Fruit fly (Drosophila melanogaster) whole organism, embryonic: ENCODE data around the gene CG34409.
A peak's percentile ranks its signal among the peaks of the same experiment; 100 is the strongest.

ENCODE experiments used
- ATbp ChIP-seq: fragments of 200-800 bp; sonication (Bioruptor generic); optimal IDR thresholded peaks from 2 replicates; lab custom pipeline; 2017; ENCODE audit warnings: missing biosample characterization, mild to moderate bottlenecking, missing genetic modification characterization, missing genetic modification reagents
- Asciz ChIP-seq: fragments of 200-800 bp; sonication (Bioruptor generic); optimal IDR thresholded peaks from 2 replicates; lab custom pipeline; 2017; ENCODE audit warnings: missing biosample characterization, mild to moderate bottlenecking, missing genetic modification characterization, missing genetic modification reagents
- Awh ChIP-seq: fragments of 200-800 bp; sonication (Bioruptor generic); IDR thresholded peaks from 2 replicates; pipeline ENCODE4, ENCODE4 v1.3.6; 2022; ENCODE audit warnings: missing biosample characterization, missing genetic modification characterization
- Bgb ChIP-seq: fragments of 200-800 bp; sonication (Bioruptor generic); IDR thresholded peaks from 2 replicates; pipeline ENCODE4 v1.3.6; 2022; ENCODE audit warnings: missing biosample characterization, missing genetic modification characterization; ENCODE audit not compliant: partially characterized antibody
- CG10147 ChIP-seq: fragments of 200-800 bp; sonication (Bioruptor generic); optimal IDR thresholded peaks from 2 replicates; lab custom pipeline; 2019; ENCODE audit warnings: missing biosample characterization, mild to moderate bottlenecking, missing genetic modification characterization, moderate library complexity
- CG10267 ChIP-seq: fragments of 200-800 bp; sonication (Bioruptor generic); optimal IDR thresholded peaks from 2 replicates; lab custom pipeline; 2018; ENCODE audit warnings: missing biosample characterization, mild to moderate bottlenecking, missing genetic modification characterization, moderate library complexity
- CG12299 ChIP-seq: fragments of 200-800 bp; sonication (Bioruptor generic); optimal IDR thresholded peaks from 2 replicates; lab custom pipeline; 2018; ENCODE audit warnings: missing biosample characterization, mild to moderate bottlenecking, missing genetic modification characterization
- CG12744 ChIP-seq: fragments of 200-800 bp; sonication (Bioruptor generic); optimal IDR thresholded peaks from 2 replicates; lab custom pipeline; 2016; ENCODE audit warnings: missing biosample characterization, missing genetic modification characterization
- CG12769 ChIP-seq: fragments of 200-800 bp; sonication (Bioruptor generic); optimal IDR thresholded peaks from 2 replicates; lab custom pipeline; 2019; ENCODE audit warnings: missing biosample characterization, mild to moderate bottlenecking, missing genetic modification characterization, moderate library complexity
- CG14441 ChIP-seq: fragments of 200-800 bp; sonication (Bioruptor generic); IDR thresholded peaks from 2 replicates; pipeline ENCODE4 v1.3.6; 2022; ENCODE audit warnings: missing biosample characterization, missing genetic modification characterization
- CG15269 ChIP-seq: fragments of 200-800 bp; sonication (Bioruptor generic); optimal IDR thresholded peaks from 2 replicates; lab custom pipeline; 2018; ENCODE audit warnings: missing biosample characterization, mild to moderate bottlenecking, missing genetic modification characterization, moderate library complexity
- CG17829 ChIP-seq: fragments of 200-800 bp; optimal IDR thresholded peaks from 2 replicates; lab custom pipeline; 2019; ENCODE audit warnings: missing biosample characterization, mild to moderate bottlenecking, missing genetic modification characterization, moderate library complexity
- CG18764 ChIP-seq: fragments of 200-800 bp; sonication (Bioruptor generic); optimal IDR thresholded peaks from 3 replicates; lab custom pipeline; 2016; ENCODE audit warnings: missing biosample characterization, missing genetic modification characterization
- CG2116 ChIP-seq: fragments of 200-800 bp; sonication (Bioruptor generic); optimal IDR thresholded peaks from 3 replicates; lab custom pipeline; 2018; ENCODE audit warnings: missing biosample characterization, mild to moderate bottlenecking, missing genetic modification characterization
- CG2678 ChIP-seq: fragments of 200-800 bp; sonication (Bioruptor generic); optimal IDR thresholded peaks from 3 replicates; lab custom pipeline; 2019; ENCODE audit warnings: missing biosample characterization, mild to moderate bottlenecking, missing genetic modification characterization, moderate library complexity
- CG31441 ChIP-seq: fragments of 200-800 bp; sonication (Bioruptor generic); IDR thresholded peaks from 2 replicates; pipeline ENCODE4 v1.3.6; 2022; ENCODE audit warnings: missing biosample characterization, missing genetic modification characterization
- CG34376 ChIP-seq: fragments of 200-800 bp; sonication (Bioruptor generic); optimal IDR thresholded peaks from 2 replicates; lab custom pipeline; 2018; ENCODE audit warnings: missing biosample characterization, mild to moderate bottlenecking, missing genetic modification characterization
- CG3995 ChIP-seq: fragments of 200-800 bp; sonication (Bioruptor generic); optimal IDR thresholded peaks from 3 replicates; lab custom pipeline; 2016; ENCODE audit warnings: missing biosample characterization, missing genetic modification characterization
- CG5953 ChIP-seq: fragments of 200-800 bp; sonication (Bioruptor generic); IDR thresholded peaks from 2 replicates; pipeline ENCODE4 v1.3.6; 2022; ENCODE audit warnings: missing biosample characterization, missing genetic modification characterization
- CG7556 ChIP-seq: fragments of 200-800 bp; sonication (Bioruptor generic); optimal IDR thresholded peaks from 2 replicates; lab custom pipeline; 2017; ENCODE audit warnings: missing biosample characterization, mild to moderate bottlenecking, missing genetic modification characterization
- CG9437 ChIP-seq: fragments of 200-800 bp; sonication (Bioruptor generic); optimal IDR thresholded peaks from 2 replicates; lab custom pipeline; 2018; ENCODE audit warnings: missing biosample characterization, mild to moderate bottlenecking, missing genetic modification characterization
- CkIIα-i1 ChIP-seq: fragments of 200-800 bp; sonication (Bioruptor generic); IDR thresholded peaks from 2 replicates; pipeline ENCODE4 v1.3.6; 2022; ENCODE audit warnings: missing biosample characterization, missing genetic modification characterization
- Dad ChIP-seq: fragments of 200-800 bp; sonication (Bioruptor generic); optimal IDR thresholded peaks from 3 replicates; lab custom pipeline; 2016; ENCODE audit warnings: missing biosample characterization, missing genetic modification characterization
- Dref ChIP-seq: fragments of 200-800 bp; sonication (Bioruptor generic); IDR thresholded peaks from 2 replicates; pipeline ENCODE4 v1.3.6; 2022; ENCODE audit warnings: missing biosample characterization, missing genetic modification characterization
- Ets97D ChIP-seq: fragments of 200-800 bp; sonication (Bioruptor generic); optimal IDR thresholded peaks from 3 replicates; lab custom pipeline; 2016; ENCODE audit warnings: missing biosample characterization, missing genetic modification characterization
- HLH3B ChIP-seq: fragments of 200-800 bp; sonication (Bioruptor generic); IDR thresholded peaks from 2 replicates; pipeline ENCODE4 v1.3.6; 2022; ENCODE audit warnings: missing biosample characterization, missing genetic modification characterization
- HmgZ ChIP-seq: fragments of 200-800 bp; sonication (Bioruptor generic); optimal IDR thresholded peaks from 2 replicates; lab custom pipeline; 2018; ENCODE audit warnings: missing biosample characterization, mild to moderate bottlenecking, missing genetic modification characterization
- MBD-R2 ChIP-seq: fragments of 200-800 bp; sonication (Bioruptor generic); IDR thresholded peaks from 2 replicates; pipeline ENCODE4 v1.3.6; 2022; ENCODE audit warnings: missing biosample characterization, missing genetic modification characterization
- Max ChIP-seq: fragments of 200-800 bp; sonication (Bioruptor generic); optimal IDR thresholded peaks from 2 replicates; lab custom pipeline; 2016; ENCODE audit warnings: missing biosample characterization, mild to moderate bottlenecking, missing genetic modification characterization
- Meics ChIP-seq: fragments of 200-800 bp; sonication (Bioruptor generic); optimal IDR thresholded peaks from 2 replicates; lab custom pipeline; 2017; ENCODE audit warnings: missing biosample characterization, mild to moderate bottlenecking, missing genetic modification characterization
- NfI ChIP-seq: fragments of 200-800 bp; sonication (Bioruptor generic); optimal IDR thresholded peaks from 3 replicates; lab custom pipeline; 2018; ENCODE audit warnings: missing biosample characterization, mild to moderate bottlenecking, missing genetic modification characterization, moderate library complexity
- Ptx1 ChIP-seq: fragments of 200-800 bp; sonication (Bioruptor generic); IDR thresholded peaks from 2 replicates; pipeline ENCODE4 v1.3.6; 2022; ENCODE audit warnings: missing biosample characterization, missing genetic modification characterization
- Taf1 ChIP-seq: fragments of 200-800 bp; sonication (Bioruptor generic); IDR thresholded peaks from 2 replicates; pipeline ENCODE4 v1.3.6; 2022; ENCODE audit warnings: missing biosample characterization, missing genetic modification characterization
- Xbp1 ChIP-seq: fragments of 200-800 bp; sonication (Bioruptor generic); optimal IDR thresholded peaks from 3 replicates; lab custom pipeline; 2016; ENCODE audit warnings: missing biosample characterization, mild to moderate bottlenecking, missing genetic modification characterization
- ap ChIP-seq: fragments of 200-800 bp; sonication (Bioruptor generic); IDR thresholded peaks from 2 replicates; pipeline ENCODE4 v1.3.6; 2022; ENCODE audit warnings: missing biosample characterization, missing genetic modification characterization
- bab2 ChIP-seq: fragments of 200-800 bp; sonication (Bioruptor generic); optimal IDR thresholded peaks from 2 replicates; lab custom pipeline; 2016; ENCODE audit warnings: missing biosample characterization, missing genetic modification characterization
- bigmax ChIP-seq: fragments of 200-800 bp; sonication (Bioruptor generic); optimal IDR thresholded peaks from 2 replicates; lab custom pipeline; 2018; ENCODE audit warnings: missing biosample characterization, mild to moderate bottlenecking, missing genetic modification characterization
- bowl ChIP-seq: fragments of 200-800 bp; sonication (Bioruptor generic); IDR thresholded peaks from 2 replicates; pipeline ENCODE4 v1.3.6; 2022; ENCODE audit warnings: missing biosample characterization, missing genetic modification characterization
- croc ChIP-seq: fragments of 200-800 bp; sonication (Bioruptor generic); conservative IDR thresholded peaks from 3 replicates; pipeline ENCODE4 v1.3.6; 2022; ENCODE audit warnings: missing biosample characterization, missing genetic modification characterization
- dati ChIP-seq: fragments of 200-800 bp; sonication (Bioruptor generic); IDR thresholded peaks from 2 replicates; pipeline ENCODE4 v1.3.6; 2022; ENCODE audit warnings: missing biosample characterization, missing genetic modification characterization
- dmrt11E ChIP-seq: fragments of 200-800 bp; sonication (Bioruptor generic); optimal IDR thresholded peaks from 3 replicates; lab custom pipeline; 2018; ENCODE audit warnings: missing biosample characterization, mild to moderate bottlenecking, missing genetic modification characterization, moderate library complexity
- dmrt99B ChIP-seq: fragments of 200-800 bp; sonication (Bioruptor generic); optimal IDR thresholded peaks from 2 replicates; lab custom pipeline; 2018; ENCODE audit warnings: missing biosample characterization, mild to moderate bottlenecking, missing genetic modification characterization, moderate library complexity
- dpn ChIP-seq, 2 experiments: fragments of 200-800 bp; sonication (Bioruptor generic); optimal IDR thresholded peaks; 3 replicates each; lab custom pipeline; 2016; ENCODE audit warnings: missing biosample characterization in 2 of 2, missing genetic modification characterization in 2 of 2
- dysf ChIP-seq: fragments of 200-800 bp; sonication (Bioruptor generic); IDR thresholded peaks from 3 replicates; pipeline ENCODE4 v1.3.6; 2022; ENCODE audit warnings: missing biosample characterization, missing genetic modification characterization
- emc ChIP-seq: fragments of 200-800 bp; sonication (Bioruptor generic); optimal IDR thresholded peaks from 2 replicates; lab custom pipeline; 2016; ENCODE audit warnings: missing biosample characterization, missing genetic modification characterization
- kay ChIP-seq: fragments of 200-800 bp; sonication (Bioruptor generic); optimal IDR thresholded peaks from 2 replicates; lab custom pipeline; 2016; ENCODE audit warnings: missing biosample characterization, missing genetic modification characterization
- pnt ChIP-seq: fragments of 200-800 bp; sonication (Bioruptor generic); optimal IDR thresholded peaks from 3 replicates; lab custom pipeline; 2016; ENCODE audit warnings: missing biosample characterization, missing genetic modification characterization
- repo ChIP-seq: fragments of 200-800 bp; sonication (Bioruptor generic); optimal IDR thresholded peaks from 2 replicates; lab custom pipeline; 2016; ENCODE audit warnings: missing biosample characterization, missing genetic modification characterization
- tx ChIP-seq: fragments of 200-800 bp; sonication (Bioruptor generic); optimal IDR thresholded peaks from 2 replicates; lab custom pipeline; 2016; ENCODE audit warnings: missing biosample characterization, missing genetic modification characterization
- zen2 ChIP-seq: fragments of 200-800 bp; sonication (Bioruptor generic); IDR thresholded peaks from 3 replicates; pipeline ENCODE4 v1.3.6; 2022; ENCODE audit warnings: missing biosample characterization, missing genetic modification characterization; ENCODE audit not compliant: partially characterized antibody

CG34409 gene

dm6 chr3R:9747272-9747874, 1.2 kb upstream of the CG34409 start, which contains the start of gene CG12948 (continued):
- no peak for TF ChIP-seq CG18764 (GFP tag; lab: Kevin White, UChicago)
- peak; percentile 30 for TF ChIP-seq CG9437 (GFP tag; lab: Kevin White, UChicago)
- 0 out of 2 replicates have a peak, but pooled peaks have one; percentile 16 for TF ChIP-seq HLH3B
- peak; percentile 56 for TF ChIP-seq CG12769 (tag; lab: Kevin White, UChicago)
- TF ChIP-seq Dad (GFP tag; lab: Kevin White, UChicago): peak; percentile 53
- no peak for TF ChIP-seq CG2678 (tag; lab: Kevin White, UChicago)
- peak; percentile 57 for TF ChIP-seq CG2116 (GFP tag; lab: Kevin White, UChicago)
- TF ChIP-seq Asciz (GFP tag; lab: Kevin White, UChicago): no peak
- TF ChIP-seq CG10267 (tag; lab: Kevin White, UChicago): peak; percentile 40
- no peak for TF ChIP-seq ap (GFP tag; lab: Robert Waterston, UW)
- TF ChIP-seq CG34376 (GFP tag; lab: Kevin White, UChicago): peak; percentile 63
- TF ChIP-seq bigmax (GFP tag; lab: Kevin White, UChicago): no peak
- TF ChIP-seq tx: peak; percentile 41
- TF ChIP-seq Dref (GFP tag; lab: Robert Waterston, UW): peak; percentile 56
- TF ChIP-seq MBD-R2: peak; percentile 71
- TF ChIP-seq dysf: peak; percentile 67; the same call in 2 of the 3 replicates
- no peak for TF ChIP-seq NfI (GFP tag; lab: Kevin White, UChicago)
- no peak for TF ChIP-seq dati (GFP tag; lab: Robert Waterston, UW)
- peak; percentile 46 for TF ChIP-seq dmrt11E (tag; lab: Kevin White, UChicago)
- 0 out of 2 replicates have a peak, but pooled peaks have one; percentile 43 for TF ChIP-seq Ptx1 (GFP tag; lab: Robert Waterston, UW)
- no peak for TF ChIP-seq bowl
- TF ChIP-seq emc (GFP tag; lab: Kevin White, UChicago): no peak
- TF ChIP-seq Max (GFP tag; lab: Kevin White, UChicago): peak; percentile 52
- no peak for TF ChIP-seq bab2 (GFP tag; lab: Kevin White, UChicago)
- TF ChIP-seq dpn (GFP tag; optimal IDR thresholded peaks at IDR 0.05; lab: Kevin White, UChicago): peak; percentile 46 to 52
- TF ChIP-seq CG3995 (GFP tag; lab: Kevin White, UChicago): peak; percentile 52
- 0 out of 2 replicates have a peak, but pooled peaks have one; percentile 15 for TF ChIP-seq Taf1 (GFP tag; lab: Robert Waterston, UW)
- TF ChIP-seq CG17829: peak; percentile 57
- no peak for TF ChIP-seq CG10147 (GFP tag; lab: Kevin White, UChicago)
- no peak for TF ChIP-seq CG5953 (GFP tag; lab: Robert Waterston, UW)
- TF ChIP-seq CG31441 (GFP tag; lab: Robert Waterston, UW): no peak; the same call in 1 of the 2 replicates
- no peak for TF ChIP-seq CG12299
- no peak for TF ChIP-seq kay (GFP tag; lab: Kevin White, UChicago)
- no peak for TF ChIP-seq repo (GFP tag; lab: Kevin White, UChicago)
- peak; percentile 55 for TF ChIP-seq Xbp1 (GFP tag; lab: Kevin White, UChicago)
- peak; percentile 63 for TF ChIP-seq HmgZ (tag; lab: Kevin White, UChicago)
- TF ChIP-seq CG14441: 0 out of 2 replicates have a peak, but pooled peaks have one; percentile 10
- no peak for TF ChIP-seq croc (GFP tag; lab: Robert Waterston, UW)
- no peak for TF ChIP-seq CkIIα-i1 (GFP tag; lab: Robert Waterston, UW)
- no peak for TF ChIP-seq Meics
- no peak for TF ChIP-seq Awh (GFP tag; lab: Robert Waterston, UW)
- peak; percentile 25 for TF ChIP-seq pnt
- TF ChIP-seq zen2 (GFP tag; lab: Robert Waterston, UW): peak; percentile 76; the same call in 1 of the 3 replicates
- TF ChIP-seq CG15269 (tag; lab: Kevin White, UChicago): no peak
- no peak for TF ChIP-seq dmrt99B (tag; lab: Kevin White, UChicago)
- TF ChIP-seq CG12744 (GFP tag; lab: Kevin White, UChicago): no peak
- TF ChIP-seq CG7556 (GFP tag; lab: Kevin White, UChicago): no peak
- peak; percentile 46 for TF ChIP-seq Ets97D (GFP tag; lab: Kevin White, UChicago)
- no peak for TF ChIP-seq ATbp
- TF ChIP-seq Bgb (GFP tag; lab: Robert Waterston, UW): peak; percentile 78
